Fruit fly (Drosophila melanogaster): ENCODE data around the gene CG11892.

Gene CG11892

DNA sequence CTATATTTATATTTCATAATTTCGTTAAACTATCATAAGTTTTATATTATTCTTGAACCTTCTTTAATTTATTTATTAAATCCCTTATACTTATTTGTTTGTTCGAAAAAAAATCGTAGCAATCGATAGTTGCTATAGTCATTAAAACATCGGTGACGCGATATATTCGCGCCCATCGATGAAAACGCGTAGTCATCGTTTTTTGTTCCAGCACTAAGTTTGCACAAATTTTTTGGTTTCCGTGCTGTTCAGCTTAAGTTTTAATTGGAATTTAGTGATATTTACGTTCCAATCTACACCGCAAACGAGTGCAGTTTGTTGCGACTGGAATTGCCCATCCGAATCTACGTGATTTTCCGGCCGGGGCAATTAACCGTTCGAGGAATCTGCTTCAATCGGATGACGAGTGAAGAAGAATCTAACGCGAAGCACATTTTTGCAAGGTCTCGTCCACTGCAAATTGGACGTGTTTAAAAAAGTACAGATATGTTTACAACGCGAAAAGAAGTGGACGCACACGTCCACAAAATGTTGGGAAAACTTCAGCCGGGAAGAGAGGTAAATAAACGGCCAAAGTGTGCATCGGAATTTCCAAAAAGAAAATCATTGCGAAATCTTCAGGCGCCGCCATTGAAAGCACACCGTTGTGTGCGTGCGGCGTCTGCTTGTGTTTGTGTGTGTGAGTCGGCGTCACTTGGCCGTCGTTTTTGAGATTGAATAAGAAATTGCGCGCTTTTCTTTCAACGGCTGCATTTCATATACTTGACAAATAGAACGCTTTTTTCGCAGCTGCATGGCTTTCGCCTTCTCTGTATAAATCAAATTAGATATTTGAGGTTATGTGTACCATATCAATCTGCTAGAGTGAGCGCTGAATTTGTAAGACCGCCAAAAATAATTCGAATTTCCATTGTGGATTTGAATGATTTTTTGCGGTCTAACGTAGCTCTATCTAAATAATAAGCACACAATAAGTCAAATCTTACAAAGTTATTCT, 31.9 kb upstream of the CG11892 start, which contains the start of gene Nup358:
TSS of gene Nup358 (plus strand) at position 204 of the 997 bp plus-strand sequence.
- no peak for TF ChIP-seq EcR (GFP tag; optimal IDR thresholded peaks at IDR 0.05)
- no peak for TF ChIP-seq pan (optimal IDR thresholded peaks at IDR 0.05)
- TF ChIP-seq CG8478 (optimal IDR thresholded peaks at IDR 0.05): no peak
- no peak for TF ChIP-seq Dll (optimal IDR thresholded peaks at IDR 0.05)
- no peak for TF ChIP-seq usp (GFP tag; optimal IDR thresholded peaks at IDR 0.05)
- TF ChIP-seq psq (optimal IDR thresholded peaks at IDR 0.05): no peak

DNA sequence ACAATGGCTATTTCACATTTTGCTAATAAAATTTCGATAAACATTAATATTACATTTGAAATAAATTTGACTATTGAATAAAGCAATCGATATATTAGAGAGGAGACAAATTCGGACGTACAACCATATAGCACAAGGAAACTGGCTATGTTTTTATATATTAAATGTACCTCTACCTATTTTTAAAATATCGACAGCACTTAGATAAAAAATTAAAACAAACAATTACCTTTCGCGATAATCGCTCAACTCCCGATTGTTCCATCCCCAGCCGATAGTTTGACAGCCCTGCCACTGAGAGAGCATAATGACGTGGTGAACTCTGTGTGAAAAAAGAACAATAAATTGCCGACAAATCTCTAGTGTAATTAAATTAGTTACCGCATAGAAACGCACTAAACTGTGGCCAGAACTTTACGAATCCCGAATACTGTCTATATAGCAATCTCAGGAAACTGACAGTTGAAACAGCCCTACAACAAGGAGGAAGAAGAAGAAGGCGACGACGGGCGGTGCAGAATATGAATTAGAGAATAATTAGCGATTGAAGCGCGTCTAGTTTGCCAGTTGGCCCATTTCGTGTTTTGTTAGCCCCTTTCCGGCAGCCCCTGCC, 22.6 kb upstream of the CG11892 start, which contains the start of gene CG11857:
TSS of gene CG11857 (plus strand) at position 271 of the 613 bp plus-strand sequence.
- TF ChIP-seq Dll (optimal IDR thresholded peaks at IDR 0.05) (no peak), pan (optimal IDR thresholded peaks at IDR 0.05) (no peak), usp (GFP tag; optimal IDR thresholded peaks at IDR 0.05) (no peak), psq (optimal IDR thresholded peaks at IDR 0.05) (no peak), CG8478 (optimal IDR thresholded peaks at IDR 0.05) (no peak), EcR (GFP tag; optimal IDR thresholded peaks at IDR 0.05) (no peak)

DNA sequence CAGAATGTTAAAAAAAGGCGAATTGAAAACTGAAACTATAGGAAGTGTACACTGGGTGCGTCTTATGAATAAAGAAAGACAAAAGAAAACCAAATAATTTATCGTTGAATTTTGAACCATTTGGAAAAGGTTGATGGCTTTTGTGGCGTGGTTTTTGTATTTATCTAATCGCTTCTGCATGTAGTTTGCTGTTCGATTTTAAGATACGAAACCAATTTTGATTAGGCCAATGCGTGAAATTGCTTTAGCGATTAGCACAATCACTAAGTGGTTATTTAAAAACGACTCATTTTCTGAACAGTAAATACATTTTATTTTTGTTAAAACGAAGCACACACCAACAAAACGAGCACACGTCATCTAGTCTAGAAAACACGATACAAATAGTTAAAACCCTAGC, 20.7 kb upstream of the CG11892 start:
- TF ChIP-seq CG8478 (optimal IDR thresholded peaks at IDR 0.05) (no peak), psq (optimal IDR thresholded peaks at IDR 0.05) (no peak), Dll (optimal IDR thresholded peaks at IDR 0.05) (no peak), usp (GFP tag; optimal IDR thresholded peaks at IDR 0.05) (no peak), pan (optimal IDR thresholded peaks at IDR 0.05) (no peak), EcR (GFP tag; optimal IDR thresholded peaks at IDR 0.05) (no peak)

- TF ChIP-seq psq (optimal IDR thresholded peaks at IDR 0.05) (no peak), pan (optimal IDR thresholded peaks at IDR 0.05) (no peak), CG8478 (optimal IDR thresholded peaks at IDR 0.05) (no peak), usp (GFP tag; optimal IDR thresholded peaks at IDR 0.05) (no peak), Dll (optimal IDR thresholded peaks at IDR 0.05) (no peak), EcR (GFP tag; optimal IDR thresholded peaks at IDR 0.05) (no peak)
Measured at dm6 chr3R:25262322-25262761, 19.0 kb upstream of the CG11892 start, which contains the start of the genes Kdsr and CG11858. Gene Kdsr, minus strand, starts transcription at chr3R:25262498. Gene CG11858, plus strand, starts transcription at chr3R:25262741.

dm6 chr3R:25265589-25266201, 15.7 kb upstream of the CG11892 start, which contains the start of the genes GlnRS and RIOK2:
Gene GlnRS, minus strand, starts transcription at chr3R:25265721.
Gene RIOK2, plus strand, starts transcription at chr3R:25265844.
- TF ChIP-seq CG8478 (optimal IDR thresholded peaks at IDR 0.05) (no peak), pan (optimal IDR thresholded peaks at IDR 0.05) (no peak), EcR (GFP tag; optimal IDR thresholded peaks at IDR 0.05) (no peak), usp (GFP tag; optimal IDR thresholded peaks at IDR 0.05) (no peak), psq (optimal IDR thresholded peaks at IDR 0.05) (no peak), Dll (optimal IDR thresholded peaks at IDR 0.05) (no peak)

- no peak for TF ChIP-seq usp (GFP tag; optimal IDR thresholded peaks at IDR 0.05)
- TF ChIP-seq Dll (optimal IDR thresholded peaks at IDR 0.05): no peak
- TF ChIP-seq pan (optimal IDR thresholded peaks at IDR 0.05): no peak
- no peak for TF ChIP-seq CG8478 (optimal IDR thresholded peaks at IDR 0.05)
- TF ChIP-seq EcR (GFP tag; optimal IDR thresholded peaks at IDR 0.05): no peak
- no peak for TF ChIP-seq psq (optimal IDR thresholded peaks at IDR 0.05)
Measured at dm6 chr3R:25266751-25267150, 14.6 kb upstream of the CG11892 start.

- TF ChIP-seq CG8478 (optimal IDR thresholded peaks at IDR 0.05) (no peak), psq (optimal IDR thresholded peaks at IDR 0.05) (no peak), EcR (GFP tag; optimal IDR thresholded peaks at IDR 0.05) (no peak), Dll (optimal IDR thresholded peaks at IDR 0.05) (no peak), usp (GFP tag; optimal IDR thresholded peaks at IDR 0.05) (no peak), pan (optimal IDR thresholded peaks at IDR 0.05) (no peak)
Measured at dm6 chr3R:25269909-25270308, 11.4 kb upstream of the CG11892 start, which contains the start of the genes CG11889 and CG11891. Gene CG11889, plus strand, starts transcription at chr3R:25270209. Gene CG11891, plus strand, starts transcription at chr3R:25270209.

dm6 chr3R:25273537-25273936, 7.8 kb upstream of the CG11892 start, which contains the start of gene CG11878:
Gene CG11878, plus strand, starts transcription at chr3R:25273837.
- TF ChIP-seq EcR (GFP tag; optimal IDR thresholded peaks at IDR 0.05) (no peak), pan (optimal IDR thresholded peaks at IDR 0.05) (no peak), CG8478 (optimal IDR thresholded peaks at IDR 0.05) (no peak), usp (GFP tag; optimal IDR thresholded peaks at IDR 0.05) (no peak), psq (optimal IDR thresholded peaks at IDR 0.05) (no peak), Dll (optimal IDR thresholded peaks at IDR 0.05) (no peak)

- no peak for TF ChIP-seq psq (optimal IDR thresholded peaks at IDR 0.05)
Measured at dm6 chr3R:25275276-25275675, 6.1 kb upstream of the CG11892 start.

- TF ChIP-seq pan (optimal IDR thresholded peaks at IDR 0.05) (no peak), Dll (optimal IDR thresholded peaks at IDR 0.05) (no peak), EcR (GFP tag; optimal IDR thresholded peaks at IDR 0.05) (no peak), psq (optimal IDR thresholded peaks at IDR 0.05) (no peak), usp (GFP tag; optimal IDR thresholded peaks at IDR 0.05) (no peak), CG8478 (optimal IDR thresholded peaks at IDR 0.05) (no peak)
Measured at dm6 chr3R:25277112-25277511, 4.2 kb upstream of the CG11892 start, which contains the start of gene CG10513. Gene CG10513, minus strand, starts transcription at chr3R:25277212.

- TF ChIP-seq CG8478 (optimal IDR thresholded peaks at IDR 0.05) (no peak), psq (optimal IDR thresholded peaks at IDR 0.05) (no peak), pan (optimal IDR thresholded peaks at IDR 0.05) (no peak), Dll (optimal IDR thresholded peaks at IDR 0.05) (no peak), usp (GFP tag; optimal IDR thresholded peaks at IDR 0.05) (no peak), EcR (GFP tag; optimal IDR thresholded peaks at IDR 0.05) (no peak)
Measured at dm6 chr3R:25279796-25280350, 1.5 kb upstream of the CG11892 start, which contains the start of gene CG10514. Gene CG10514, minus strand, starts transcription at chr3R:25279846.

Data from whole organism.